Worm (Caenorhabditis elegans) whole organism, mixed stage, embryonic: ENCODE measurements around the gene sss-1.
A peak's percentile ranks its signal among the peaks of the same experiment; 100 is the strongest.
"Not testable (repeated sequence)": the region's sequence is repeated elsewhere in the genome, so short reads cannot be mapped to it uniquely, and the experiment has no call there.

Experiments
- M03D4.4 ChIP-seq: sonication (generic microtip); optimal IDR thresholded peaks from 2 replicates; lab custom pipeline; 2017; ENCODE audit warnings: mild to moderate bottlenecking, missing genetic modification characterization, missing compliant biosample characterization
- bed-3 ChIP-seq: fragments of 200-800 bp; sonication (Bioruptor generic); optimal IDR thresholded peaks from 3 replicates; lab custom pipeline; 2018; ENCODE audit warnings: mild to moderate bottlenecking, missing genetic modification characterization, moderate library complexity, missing compliant biosample characterization
- ceh-43 ChIP-seq: fragments of 200-800 bp; sonication (Bioruptor generic); optimal IDR thresholded peaks from 2 replicates; lab custom pipeline; 2018; ENCODE audit warnings: mild to moderate bottlenecking, missing genetic modification characterization, moderate library complexity, missing compliant biosample characterization
- ceh-83 ChIP-seq: fragments of 200-800 bp; sonication (Bioruptor generic); optimal IDR thresholded peaks from 2 replicates; lab custom pipeline; 2018; ENCODE audit warnings: mild to moderate bottlenecking, missing genetic modification characterization, missing compliant biosample characterization
- ces-1 ChIP-seq: fragments of 150-350 bp; optimal IDR thresholded peaks from 2 replicates; lab custom pipeline; 2014; ENCODE audit warnings: missing biosample characterization, missing genetic modification reagents, missing genetic modification characterization
- cnd-1 ChIP-seq: fragments of 200-800 bp; sonication (Bioruptor generic); optimal IDR thresholded peaks from 2 replicates; lab custom pipeline; 2018; ENCODE audit warnings: mild to moderate bottlenecking, missing genetic modification characterization, missing compliant biosample characterization
- drap-1 ChIP-seq: fragments of 200-800 bp; sonication (Bioruptor generic); optimal IDR thresholded peaks from 3 replicates; lab custom pipeline; 2018; ENCODE audit warnings: mild to moderate bottlenecking, missing genetic modification characterization, missing compliant biosample characterization
- elt-1 ChIP-seq: sonication (generic microtip); optimal IDR thresholded peaks from 2 replicates; lab custom pipeline; 2017; ENCODE audit warnings: missing genetic modification characterization, mild to moderate bottlenecking, missing compliant biosample characterization, antibody characterized with exemption, moderate library complexity, borderline replicate concordance; ENCODE audit not compliant: insufficient read depth
- ham-2 ChIP-seq: fragments of 200-800 bp; sonication (Bioruptor generic); optimal IDR thresholded peaks from 2 replicates; lab custom pipeline; 2018; ENCODE audit warnings: mild to moderate bottlenecking, missing genetic modification characterization, missing compliant biosample characterization
- lin-13 ChIP-seq: fragments of 150-350 bp; optimal IDR thresholded peaks from 2 replicates; lab custom pipeline; 2014; ENCODE audit warnings: missing biosample characterization, missing genetic modification characterization
- lin-32 ChIP-seq: fragments of 200-800 bp; sonication (Bioruptor generic); optimal IDR thresholded peaks from 2 replicates; lab custom pipeline; 2018; ENCODE audit warnings: mild to moderate bottlenecking, missing genetic modification characterization, missing compliant biosample characterization
- lsy-2 ChIP-seq: fragments of 150-350 bp; optimal IDR thresholded peaks from 2 replicates; lab custom pipeline; 2014; ENCODE audit warnings: missing biosample characterization, missing genetic modification characterization
- mab-5 ChIP-seq: fragments of 150-350 bp; optimal IDR thresholded peaks from 2 replicates; lab custom pipeline; 2014; ENCODE audit warnings: missing biosample characterization, missing genetic modification characterization
- mls-2 ChIP-seq: sonication (generic microtip); optimal IDR thresholded peaks from 2 replicates; lab custom pipeline; 2016; ENCODE audit warnings: mild to moderate bottlenecking, missing genetic modification characterization, moderate library complexity, missing compliant biosample characterization
- nhr-12 ChIP-seq: fragments of 150-350 bp; optimal IDR thresholded peaks from 2 replicates; lab custom pipeline; 2014; ENCODE audit warnings: missing biosample characterization, missing genetic modification characterization
- nhr-2 ChIP-seq: fragments of 150-350 bp; optimal IDR thresholded peaks from 2 replicates; lab custom pipeline; 2014; ENCODE audit warnings: missing biosample characterization, missing genetic modification characterization
- nhr-237 ChIP-seq: fragments of 150-350 bp; optimal IDR thresholded peaks from 2 replicates; lab custom pipeline; 2014; ENCODE audit warnings: missing biosample characterization, missing genetic modification characterization
- nhr-28 ChIP-seq: fragments of 150-350 bp; optimal IDR thresholded peaks from 2 replicates; lab custom pipeline; 2014; ENCODE audit warnings: missing biosample characterization, missing genetic modification characterization
- pha-4 ChIP-seq: fragments of 150-350 bp; optimal IDR thresholded peaks from 2 replicates; lab custom pipeline; 2018; ENCODE audit warnings: missing biosample characterization, missing genetic modification reagents, missing genetic modification characterization
- sem-2 ChIP-seq: fragments of 200-800 bp; sonication (Bioruptor generic); optimal IDR thresholded peaks from 2 replicates; lab custom pipeline; 2018; ENCODE audit warnings: mild to moderate bottlenecking, missing genetic modification characterization, missing compliant biosample characterization
- snpc-4 ChIP-seq: fragments of 150-350 bp; optimal IDR thresholded peaks from 2 replicates; lab custom pipeline; 2014; ENCODE audit warnings: missing biosample characterization, missing genetic modification characterization
- sptf-1 ChIP-seq: sonication (generic microtip); optimal IDR thresholded peaks from 2 replicates; lab custom pipeline; 2017; ENCODE audit warnings: mild to moderate bottlenecking, missing genetic modification characterization, moderate library complexity, missing compliant biosample characterization
- tbx-8 ChIP-seq: fragments of 200-800 bp; sonication (Bioruptor generic); optimal IDR thresholded peaks from 2 replicates; lab custom pipeline; 2018; ENCODE audit warnings: mild to moderate bottlenecking, missing genetic modification characterization, moderate library complexity, missing compliant biosample characterization
- unc-120 ChIP-seq: sonication (generic microtip); optimal IDR thresholded peaks from 2 replicates; lab custom pipeline; 2017; ENCODE audit warnings: missing genetic modification characterization, missing compliant biosample characterization; ENCODE audit not compliant: poor library complexity, severe bottlenecking
- unc-39 ChIP-seq: fragments of 150-350 bp; optimal IDR thresholded peaks from 2 replicates; lab custom pipeline; 2014; ENCODE audit warnings: missing biosample characterization, missing genetic modification characterization
- unc-62 ChIP-seq: fragments of 150-350 bp; optimal IDR thresholded peaks from 2 replicates; lab custom pipeline; 2014; ENCODE audit warnings: missing biosample characterization, missing genetic modification reagents, missing genetic modification characterization
- zip-8 ChIP-seq: fragments of 150-350 bp; optimal IDR thresholded peaks from 2 replicates; lab custom pipeline; 2014; ENCODE audit warnings: missing biosample characterization, missing genetic modification characterization
- ztf-11 ChIP-seq: fragments of 150-350 bp; optimal IDR thresholded peaks from 2 replicates; lab custom pipeline; 2014; ENCODE audit warnings: missing biosample characterization, missing genetic modification characterization

sss-1 gene

DNA sequence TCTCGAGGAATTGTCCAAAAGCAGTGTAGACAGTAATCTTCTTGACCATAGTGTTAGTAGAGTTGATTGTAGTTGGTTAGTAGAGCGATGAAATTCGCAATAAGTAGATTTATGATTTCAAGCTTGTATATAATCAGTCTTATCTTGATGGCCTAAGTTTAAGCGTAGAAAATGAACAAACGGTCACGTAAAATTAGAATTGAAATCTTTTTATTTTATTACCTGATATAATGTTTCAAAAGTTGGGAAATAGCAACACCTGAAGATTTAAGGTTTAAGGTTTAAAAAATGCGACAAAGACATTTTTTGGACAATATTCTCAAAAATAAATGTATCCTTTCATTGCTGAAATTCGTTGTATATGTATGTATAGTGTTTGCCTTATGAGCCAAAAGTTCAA, at the start of gene sss-1:
TSS of gene sss-1 (minus strand) at position 101 of the 400 bp plus-strand sequence.
- not testable (repeated sequence) for TF ChIP-seq elt-1 (tag; lab: Kevin White, UChicago); nhr-237; M03D4.4 (tag; lab: Kevin White, UChicago)

DNA sequence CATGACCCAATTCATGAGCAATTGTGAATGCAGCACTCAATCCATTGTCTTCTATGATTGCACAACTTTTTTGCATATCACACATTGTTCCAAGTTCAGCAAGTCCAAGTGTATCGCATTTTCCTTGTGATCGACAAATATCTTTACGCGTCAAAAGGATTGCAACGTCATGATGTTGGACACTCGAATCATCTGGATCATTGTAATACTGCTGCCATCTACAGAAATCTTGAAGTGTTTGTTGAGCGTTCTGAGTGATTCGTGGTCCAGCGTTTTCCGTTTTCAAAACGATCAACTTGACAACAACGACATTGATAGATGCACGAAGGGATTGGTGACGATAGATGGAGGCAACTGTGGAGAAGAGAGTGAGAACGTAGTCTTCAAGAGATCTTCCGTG, 49.7 kb upstream of the sss-1 start:
- TF ChIP-seq ceh-43 (GFP tag; lab: Kevin White, UChicago) = no peak
- TF ChIP-seq sptf-1 (tag; lab: Kevin White, UChicago) = no peak
- no peak for TF ChIP-seq ces-1 (GFP tag; lab: Kevin White, UChicago)
- TF ChIP-seq unc-62 (GFP tag; lab: Kevin White, UChicago) = no peak
- no peak for TF ChIP-seq bed-3 (GFP tag; lab: Kevin White, UChicago)
- TF ChIP-seq snpc-4 (tag; lab: Kevin White, UChicago) = no peak
- TF ChIP-seq nhr-12 (tag; lab: Kevin White, UChicago) = no peak
- no peak for TF ChIP-seq M03D4.4 (tag; lab: Kevin White, UChicago)
- TF ChIP-seq lsy-2 (tag; lab: Kevin White, UChicago) = no peak
- no peak for TF ChIP-seq zip-8 (tag; lab: Kevin White, UChicago)
- TF ChIP-seq ztf-11 (tag; lab: Kevin White, UChicago) = no peak
- no peak for TF ChIP-seq drap-1 (GFP tag; lab: Kevin White, UChicago)
- TF ChIP-seq ham-2 (GFP tag; lab: Kevin White, UChicago) = no peak
- TF ChIP-seq cnd-1 = no peak
- no peak for TF ChIP-seq lin-13 (tag; lab: Kevin White, UChicago)
- TF ChIP-seq unc-120 = no peak
- TF ChIP-seq tbx-8 (GFP tag; lab: Kevin White, UChicago) = no peak
- TF ChIP-seq unc-39 (tag; lab: Kevin White, UChicago) = no peak
- TF ChIP-seq lin-32 (GFP tag; lab: Kevin White, UChicago) = no peak

DNA sequence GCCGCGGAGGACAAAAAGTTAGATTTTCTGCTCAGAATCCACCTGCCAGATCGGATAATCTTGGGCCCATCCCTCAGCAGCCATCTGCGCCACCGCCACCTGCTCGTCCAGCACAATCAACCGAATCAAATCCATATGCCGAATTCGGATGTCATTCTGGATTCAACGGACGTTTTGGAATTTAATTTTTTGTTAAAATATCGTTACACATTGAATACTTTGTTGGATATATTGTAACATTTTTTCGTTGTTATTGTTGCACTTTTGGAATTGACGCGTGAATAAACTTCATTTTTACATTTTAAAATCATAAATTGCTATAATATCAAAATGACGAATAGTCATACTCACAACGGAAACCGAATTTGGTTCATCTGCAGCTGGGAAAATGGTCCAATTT, 40.0 kb upstream of the sss-1 start, which contains the start of gene spe-29:
TSS of gene spe-29 (plus strand) at position 301 of the 400 bp plus-strand sequence.
- TF ChIP-seq zip-8 (tag; lab: Kevin White, UChicago) (no peak), pha-4 (tag; lab: Kevin White, UChicago) (no peak), lsy-2 (tag; lab: Kevin White, UChicago) (no peak), cnd-1 (no peak), nhr-2 (tag; lab: Kevin White, UChicago) (no peak), lin-32 (GFP tag; lab: Kevin White, UChicago) (no peak), nhr-28 (tag; lab: Kevin White, UChicago) (no peak)
- TF ChIP-seq, all 35 proteins: peak for 0

DNA sequence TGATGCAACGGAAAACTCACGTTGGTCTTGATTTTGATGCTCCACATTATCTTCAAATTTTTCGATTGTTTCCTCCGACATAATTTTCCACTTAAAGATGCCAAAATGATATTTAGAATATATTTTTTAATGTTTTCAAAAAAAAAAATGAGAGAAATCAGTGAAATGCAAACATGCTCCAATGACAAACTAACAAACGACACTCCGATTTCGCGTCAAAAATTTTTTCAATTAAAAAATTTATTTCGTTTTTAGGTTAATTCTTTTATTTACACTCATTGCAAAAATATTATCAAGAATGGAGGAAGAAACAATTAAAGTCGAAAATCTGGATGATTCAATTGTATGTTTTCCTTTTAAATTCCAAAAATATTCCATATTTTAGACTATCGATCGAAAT, 38.5 kb upstream of the sss-1 start, which contains the start of the genes trmt-10A and F25H8.2:
TSS of gene trmt-10A (minus strand) at position 159 of the 400 bp plus-strand sequence.
TSS of gene F25H8.2 (plus strand) at position 181 of the 400 bp plus-strand sequence.
- TF ChIP-seq nhr-237 = peak; percentile 59
- TF ChIP-seq sem-2 (GFP tag; lab: Kevin White, UChicago) = no peak
- TF ChIP-seq zip-8 (tag; lab: Kevin White, UChicago) = no peak
- peak; percentile 58 for TF ChIP-seq lsy-2 (tag; lab: Kevin White, UChicago)
- no peak for TF ChIP-seq tbx-8 (GFP tag; lab: Kevin White, UChicago)
- no peak for TF ChIP-seq mls-2 (tag; lab: Kevin White, UChicago)

DNA sequence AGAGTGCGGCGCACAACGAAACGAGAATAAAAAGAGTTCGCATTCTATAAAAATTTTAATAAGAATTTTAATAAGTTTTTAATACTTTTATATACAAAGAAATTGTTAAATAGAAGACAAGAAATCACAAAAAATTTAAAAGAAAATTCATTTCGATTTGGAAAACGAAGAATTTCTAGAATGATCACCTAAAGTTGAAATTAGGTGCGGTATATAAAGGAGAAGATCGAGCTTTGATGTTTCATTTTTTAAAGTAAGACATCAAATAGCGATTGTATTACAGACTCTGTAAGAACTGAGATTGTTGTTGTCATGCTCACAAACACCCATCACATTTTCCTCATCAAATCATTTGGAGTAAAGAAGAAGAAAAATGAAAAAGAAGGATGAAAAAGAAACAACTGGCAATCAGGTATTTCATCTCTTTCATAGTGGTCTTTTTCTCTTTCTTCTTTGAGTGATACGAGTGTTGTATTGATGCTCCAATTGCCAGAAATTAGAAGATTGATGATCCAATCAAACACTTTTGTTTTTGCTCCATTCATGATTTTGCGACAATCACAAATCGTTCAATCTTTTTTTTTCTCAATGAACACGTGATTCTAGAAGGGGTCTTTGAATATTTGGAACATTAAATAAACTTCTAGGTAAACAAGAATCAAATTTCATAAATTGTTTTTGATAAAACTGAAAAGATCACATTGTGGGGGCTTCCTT, 34.8 kb upstream of the sss-1 start, which contains the start of gene dur-1:
TSS of gene dur-1 (minus strand) at position 51 of the 717 bp plus-strand sequence.
- TF ChIP-seq M03D4.4 (tag; lab: Kevin White, UChicago) (no peak), unc-120 (peak; percentile 9), unc-62 (GFP tag; lab: Kevin White, UChicago) (peak; percentile 75)

DNA sequence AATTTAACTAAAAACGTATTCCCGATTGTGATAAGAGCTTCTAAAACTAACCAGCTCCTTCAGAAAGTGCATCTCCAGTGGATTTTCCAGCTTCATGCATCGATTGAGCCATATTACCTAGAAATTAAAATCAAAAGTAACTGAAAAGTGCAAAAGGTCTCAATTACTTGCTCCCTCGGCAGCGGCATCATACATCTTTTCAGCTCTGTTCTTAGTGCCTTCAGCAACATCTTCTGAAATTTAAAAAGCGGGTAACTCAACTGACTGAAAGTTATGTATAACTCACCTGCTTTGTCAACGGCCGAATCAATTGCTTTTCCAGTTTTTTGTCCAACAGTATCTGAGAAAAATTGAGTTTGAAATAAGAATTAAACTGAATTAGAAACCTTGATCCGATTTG, 30.9 kb upstream of the sss-1 start:
- TF ChIP-seq mab-5 (tag; lab: Kevin White, UChicago) (no peak), mls-2 (tag; lab: Kevin White, UChicago) (no peak), ztf-11 (tag; lab: Kevin White, UChicago) (no peak), nhr-12 (tag; lab: Kevin White, UChicago) (no peak), sem-2 (GFP tag; lab: Kevin White, UChicago) (no peak), nhr-237 (no peak), ceh-83 (GFP tag; lab: Kevin White, UChicago) (no peak), cnd-1 (no peak), pha-4 (tag; lab: Kevin White, UChicago) (no peak), drap-1 (GFP tag; lab: Kevin White, UChicago) (no peak)
